Worm (Caenorhabditis elegans): ENCODE measurements around the gene Y60A3A.23.
A peak's percentile ranks its signal among the peaks of the same experiment; 100 is the strongest.

The Y60A3A.23 gene

ce11 chrV:19986213-19986612 lies 21.4 kb upstream of the Y60A3A.23 start, which contains the start of gene clec-260:
clec-260 (minus strand) TSS chrV:19986313.
- no peak for TF ChIP-seq flt-1 (GFP tag; IDR thresholded peaks at IDR 0.05)
- no peak for TF ChIP-seq ets-7 (tag; optimal IDR thresholded peaks at IDR 0.05)
- TF ChIP-seq F13C5.2 (tag; optimal IDR thresholded peaks at IDR 0.05), result no peak
- no peak for TF ChIP-seq hnd-1 (tag; optimal IDR thresholded peaks at IDR 0.05)

ce11 chrV:19986788-19987187 lies 20.8 kb upstream of the Y60A3A.23 start:
- TF ChIP-seq ama-1 (optimal IDR thresholded peaks at IDR 0.05) (no peak), flt-1 (GFP tag; IDR thresholded peaks at IDR 0.05) (no peak)

ce11 chrV:19987684-19988083 lies 19.9 kb upstream of the Y60A3A.23 start, which contains the start of gene sri-67:
sri-67 (plus strand) TSS chrV:19987984.
- TF ChIP-seq hmbx-1 (tag; optimal IDR thresholded peaks at IDR 0.05), result no peak
- no peak for TF ChIP-seq B0310.2 (tag; optimal IDR thresholded peaks at IDR 0.05)

ce11 chrV:19994093-19994492 lies 13.5 kb upstream of the Y60A3A.23 start, which contains the start of gene Y60A3A.25:
Y60A3A.25 (minus strand) TSS chrV:19994193.
- TF ChIP-seq pes-1 (GFP tag; IDR thresholded peaks at IDR 0.05), result no peak
- TF ChIP-seq scrt-1 (GFP tag; IDR thresholded peaks at IDR 0.05), result no peak
- no peak for TF ChIP-seq aly-1 (tag; optimal IDR thresholded peaks at IDR 0.05)

ce11 chrV:19994665-19995064 lies 12.9 kb upstream of the Y60A3A.23 start:
- no peak for TF ChIP-seq F13C5.2 (tag; optimal IDR thresholded peaks at IDR 0.05)
- TF ChIP-seq tra-4 (tag; optimal IDR thresholded peaks at IDR 0.05), result no peak
- no peak for TF ChIP-seq hmg-4 (GFP tag; optimal IDR thresholded peaks at IDR 0.05)
- no peak for TF ChIP-seq hmbx-1 (tag; optimal IDR thresholded peaks at IDR 0.05)
- TF ChIP-seq tbx-37 (GFP tag; conservative IDR thresholded peaks at IDR 0.05), result no peak
- no peak for TF ChIP-seq ets-7 (tag; optimal IDR thresholded peaks at IDR 0.05)
- no peak for TF ChIP-seq pes-1 (GFP tag; IDR thresholded peaks at IDR 0.05)
- no peak for TF ChIP-seq ceh-13 (GFP tag; optimal IDR thresholded peaks at IDR 0.05)
- no peak for TF ChIP-seq scrt-1 (GFP tag; IDR thresholded peaks at IDR 0.05)
- TF ChIP-seq tbx-11 (GFP tag; IDR thresholded peaks at IDR 0.05), result no peak
- no peak for TF ChIP-seq aly-1 (tag; optimal IDR thresholded peaks at IDR 0.05)
- no peak for TF ChIP-seq B0310.2 (tag; optimal IDR thresholded peaks at IDR 0.05)

- TF ChIP-seq B0310.2 (tag; optimal IDR thresholded peaks at IDR 0.05) (no peak), tbx-11 (GFP tag; IDR thresholded peaks at IDR 0.05) (no peak), flt-1 (GFP tag; IDR thresholded peaks at IDR 0.05) (no peak), aly-1 (tag; optimal IDR thresholded peaks at IDR 0.05) (no peak), pes-1 (GFP tag; IDR thresholded peaks at IDR 0.05) (no peak), scrt-1 (GFP tag; IDR thresholded peaks at IDR 0.05) (no peak), tra-4 (tag; optimal IDR thresholded peaks at IDR 0.05) (no peak), ceh-36 (tag; optimal IDR thresholded peaks at IDR 0.05) (no peak), sea-1 (GFP tag; conservative IDR thresholded peaks at IDR 0.05) (no peak), ama-1 (optimal IDR thresholded peaks at IDR 0.05) (no peak), ceh-13 (GFP tag; optimal IDR thresholded peaks at IDR 0.05) (no peak), hmbx-1 (tag; optimal IDR thresholded peaks at IDR 0.05) (no peak), hnd-1 (tag; optimal IDR thresholded peaks at IDR 0.05) (no peak), tbx-37 (GFP tag; conservative IDR thresholded peaks at IDR 0.05) (no peak), hmg-4 (GFP tag; optimal IDR thresholded peaks at IDR 0.05) (no peak), F13C5.2 (tag; optimal IDR thresholded peaks at IDR 0.05) (no peak)
These were observed 10.1 kb upstream of the Y60A3A.23 start for ce11 chrV:19997481-19997880.

- TF ChIP-seq ama-1 (optimal IDR thresholded peaks at IDR 0.05), result peak; percentile 13
- TF ChIP-seq F13C5.2 (tag; optimal IDR thresholded peaks at IDR 0.05), result no peak
- TF ChIP-seq tbx-11 (GFP tag; IDR thresholded peaks at IDR 0.05), result no peak
- TF ChIP-seq aly-1 (tag; optimal IDR thresholded peaks at IDR 0.05), result no peak
- no peak for TF ChIP-seq sea-1 (GFP tag; conservative IDR thresholded peaks at IDR 0.05)
- TF ChIP-seq ceh-36 (tag; optimal IDR thresholded peaks at IDR 0.05), result peak; percentile 93
- TF ChIP-seq scrt-1 (GFP tag; IDR thresholded peaks at IDR 0.05), result no peak
These were observed 9.2 kb upstream of the Y60A3A.23 start for ce11 chrV:19998203-19998836.

- no peak for TF ChIP-seq sea-1 (GFP tag; conservative IDR thresholded peaks at IDR 0.05)
These were observed 8.5 kb upstream of the Y60A3A.23 start for ce11 chrV:19999100-19999499.

- TF ChIP-seq sea-1 (GFP tag; conservative IDR thresholded peaks at IDR 0.05) (no peak), tra-4 (tag; optimal IDR thresholded peaks at IDR 0.05) (no peak), ceh-36 (tag; optimal IDR thresholded peaks at IDR 0.05) (peak; percentile 63), aly-1 (tag; optimal IDR thresholded peaks at IDR 0.05) (no peak), hmg-4 (GFP tag; optimal IDR thresholded peaks at IDR 0.05) (no peak), tbx-37 (GFP tag; conservative IDR thresholded peaks at IDR 0.05) (0 out of 2 replicates have a peak, but pooled peaks have one; percentile 25), flt-1 (GFP tag; IDR thresholded peaks at IDR 0.05) (no peak), tbx-11 (GFP tag; IDR thresholded peaks at IDR 0.05) (no peak), scrt-1 (GFP tag; IDR thresholded peaks at IDR 0.05) (0 out of 2 replicates have a peak, but pooled peaks have one; percentile 38), pes-1 (GFP tag; IDR thresholded peaks at IDR 0.05) (no peak), hnd-1 (tag; optimal IDR thresholded peaks at IDR 0.05) (no peak), ceh-13 (GFP tag; optimal IDR thresholded peaks at IDR 0.05) (no peak)
These were observed 7.8 kb upstream of the Y60A3A.23 start for ce11 chrV:19999789-20000188.

Measured in whole organism, early embryonic.